Worm (Caenorhabditis elegans) whole organism, mixed stage, embryonic: Measurements from ENCODE around the gene T24D5.3.

Experiments used
- M03D4.4 ChIP-seq: sonication (generic microtip); optimal IDR thresholded peaks from 2 replicates; lab custom pipeline; 2017; ENCODE audit warnings: mild to moderate bottlenecking, missing genetic modification characterization, missing compliant biosample characterization
- bed-3 ChIP-seq: fragments of 200-800 bp; sonication (Bioruptor generic); optimal IDR thresholded peaks from 3 replicates; lab custom pipeline; 2018; ENCODE audit warnings: mild to moderate bottlenecking, missing genetic modification characterization, moderate library complexity, missing compliant biosample characterization
- blmp-1 ChIP-seq: fragments of 150-350 bp; optimal IDR thresholded peaks from 2 replicates; lab custom pipeline; 2014; ENCODE audit warnings: missing biosample characterization, missing genetic modification characterization
- ceh-39 ChIP-seq: fragments of 150-350 bp; optimal IDR thresholded peaks from 2 replicates; lab custom pipeline; 2014; ENCODE audit warnings: missing biosample characterization, missing genetic modification characterization
- ceh-43 ChIP-seq: fragments of 200-800 bp; sonication (Bioruptor generic); optimal IDR thresholded peaks from 2 replicates; lab custom pipeline; 2018; ENCODE audit warnings: mild to moderate bottlenecking, missing genetic modification characterization, moderate library complexity, missing compliant biosample characterization
- ceh-83 ChIP-seq: fragments of 200-800 bp; sonication (Bioruptor generic); optimal IDR thresholded peaks from 2 replicates; lab custom pipeline; 2018; ENCODE audit warnings: mild to moderate bottlenecking, missing genetic modification characterization, missing compliant biosample characterization
- ces-1 ChIP-seq: fragments of 150-350 bp; optimal IDR thresholded peaks from 2 replicates; lab custom pipeline; 2014; ENCODE audit warnings: missing biosample characterization, missing genetic modification reagents, missing genetic modification characterization
- cnd-1 ChIP-seq: fragments of 200-800 bp; sonication (Bioruptor generic); optimal IDR thresholded peaks from 2 replicates; lab custom pipeline; 2018; ENCODE audit warnings: mild to moderate bottlenecking, missing genetic modification characterization, missing compliant biosample characterization
- drap-1 ChIP-seq: fragments of 200-800 bp; sonication (Bioruptor generic); optimal IDR thresholded peaks from 3 replicates; lab custom pipeline; 2018; ENCODE audit warnings: mild to moderate bottlenecking, missing genetic modification characterization, missing compliant biosample characterization
- elt-3 ChIP-seq: fragments of 150-350 bp; optimal IDR thresholded peaks from 2 replicates; lab custom pipeline; 2014; ENCODE audit warnings: missing biosample characterization, missing genetic modification characterization
- flh-1 ChIP-seq: fragments of 200-800 bp; sonication (Bioruptor generic); optimal IDR thresholded peaks from 2 replicates; lab custom pipeline; 2018; ENCODE audit warnings: mild to moderate bottlenecking, missing genetic modification characterization, moderate library complexity, missing compliant biosample characterization
- ham-2 ChIP-seq: fragments of 200-800 bp; sonication (Bioruptor generic); optimal IDR thresholded peaks from 2 replicates; lab custom pipeline; 2018; ENCODE audit warnings: mild to moderate bottlenecking, missing genetic modification characterization, missing compliant biosample characterization
- hlh-1 ChIP-seq: fragments of 150-350 bp; optimal IDR thresholded peaks from 2 replicates; lab custom pipeline; 2014; ENCODE audit warnings: missing biosample characterization, missing genetic modification reagents, missing genetic modification characterization
- lin-13 ChIP-seq: fragments of 150-350 bp; optimal IDR thresholded peaks from 2 replicates; lab custom pipeline; 2014; ENCODE audit warnings: missing biosample characterization, missing genetic modification characterization
- lin-32 ChIP-seq: fragments of 200-800 bp; sonication (Bioruptor generic); optimal IDR thresholded peaks from 2 replicates; lab custom pipeline; 2018; ENCODE audit warnings: mild to moderate bottlenecking, missing genetic modification characterization, missing compliant biosample characterization
- lsy-2 ChIP-seq: fragments of 150-350 bp; optimal IDR thresholded peaks from 2 replicates; lab custom pipeline; 2014; ENCODE audit warnings: missing biosample characterization, missing genetic modification characterization
- mab-5 ChIP-seq: fragments of 150-350 bp; optimal IDR thresholded peaks from 2 replicates; lab custom pipeline; 2014; ENCODE audit warnings: missing biosample characterization, missing genetic modification characterization
- mep-1 ChIP-seq: fragments of 150-350 bp; optimal IDR thresholded peaks from 2 replicates; lab custom pipeline; 2017; ENCODE audit warnings: missing biosample characterization, missing genetic modification reagents, missing genetic modification characterization, inconsistent platforms
- mls-2 ChIP-seq: sonication (generic microtip); optimal IDR thresholded peaks from 2 replicates; lab custom pipeline; 2016; ENCODE audit warnings: mild to moderate bottlenecking, missing genetic modification characterization, moderate library complexity, missing compliant biosample characterization
- nhr-12 ChIP-seq: fragments of 150-350 bp; optimal IDR thresholded peaks from 2 replicates; lab custom pipeline; 2014; ENCODE audit warnings: missing biosample characterization, missing genetic modification characterization
- nhr-237 ChIP-seq: fragments of 150-350 bp; optimal IDR thresholded peaks from 2 replicates; lab custom pipeline; 2014; ENCODE audit warnings: missing biosample characterization, missing genetic modification characterization
- nhr-28 ChIP-seq: fragments of 150-350 bp; optimal IDR thresholded peaks from 2 replicates; lab custom pipeline; 2014; ENCODE audit warnings: missing biosample characterization, missing genetic modification characterization
- nhr-76 ChIP-seq: sonication (generic microtip); optimal IDR thresholded peaks from 2 replicates; lab custom pipeline; 2017; ENCODE audit warnings: missing biosample characterization, missing genetic modification characterization
- pha-4 ChIP-seq: fragments of 150-350 bp; optimal IDR thresholded peaks from 2 replicates; lab custom pipeline; 2018; ENCODE audit warnings: missing biosample characterization, missing genetic modification reagents, missing genetic modification characterization
- sem-2 ChIP-seq: fragments of 200-800 bp; sonication (Bioruptor generic); optimal IDR thresholded peaks from 2 replicates; lab custom pipeline; 2018; ENCODE audit warnings: mild to moderate bottlenecking, missing genetic modification characterization, missing compliant biosample characterization
- snpc-4 ChIP-seq: fragments of 150-350 bp; optimal IDR thresholded peaks from 2 replicates; lab custom pipeline; 2014; ENCODE audit warnings: missing biosample characterization, missing genetic modification characterization
- sptf-1 ChIP-seq: sonication (generic microtip); optimal IDR thresholded peaks from 2 replicates; lab custom pipeline; 2017; ENCODE audit warnings: mild to moderate bottlenecking, missing genetic modification characterization, moderate library complexity, missing compliant biosample characterization
- tbx-8 ChIP-seq: fragments of 200-800 bp; sonication (Bioruptor generic); optimal IDR thresholded peaks from 2 replicates; lab custom pipeline; 2018; ENCODE audit warnings: mild to moderate bottlenecking, missing genetic modification characterization, moderate library complexity, missing compliant biosample characterization
- unc-120 ChIP-seq: sonication (generic microtip); optimal IDR thresholded peaks from 2 replicates; lab custom pipeline; 2017; ENCODE audit warnings: missing genetic modification characterization, missing compliant biosample characterization; ENCODE audit not compliant: poor library complexity, severe bottlenecking
- unc-39 ChIP-seq: fragments of 150-350 bp; optimal IDR thresholded peaks from 2 replicates; lab custom pipeline; 2014; ENCODE audit warnings: missing biosample characterization, missing genetic modification characterization
- unc-62 ChIP-seq: fragments of 150-350 bp; optimal IDR thresholded peaks from 2 replicates; lab custom pipeline; 2014; ENCODE audit warnings: missing biosample characterization, missing genetic modification reagents, missing genetic modification characterization
- zip-8 ChIP-seq: fragments of 150-350 bp; optimal IDR thresholded peaks from 2 replicates; lab custom pipeline; 2014; ENCODE audit warnings: missing biosample characterization, missing genetic modification characterization
- ztf-11 ChIP-seq: fragments of 150-350 bp; optimal IDR thresholded peaks from 2 replicates; lab custom pipeline; 2014; ENCODE audit warnings: missing biosample characterization, missing genetic modification characterization

Gene T24D5.3

DNA sequence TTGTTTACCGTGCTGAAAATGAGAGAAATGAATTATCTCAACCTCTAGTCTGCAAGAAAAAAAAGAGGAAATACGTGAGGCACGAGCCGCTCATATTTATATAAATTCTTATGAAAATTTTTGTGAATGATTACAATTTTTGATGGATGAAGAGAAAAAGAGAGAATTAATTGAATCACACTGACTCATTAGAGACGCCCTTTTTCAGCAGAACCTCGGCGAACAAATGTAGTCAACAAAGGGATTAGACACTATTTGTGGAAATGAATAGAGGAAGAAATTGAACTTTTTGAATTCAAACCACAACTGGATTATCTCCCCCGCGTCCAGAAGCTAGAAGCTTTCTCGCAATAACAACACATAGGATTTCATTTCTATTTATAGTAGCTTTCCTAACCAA is 33.1 kb upstream of the T24D5.3 start:
- no peak for TF ChIP-seq ham-2 (GFP tag; lab: Kevin White, UChicago)
- TF ChIP-seq M03D4.4 (tag; lab: Kevin White, UChicago), result no peak
- TF ChIP-seq ztf-11, result no peak
- no peak for TF ChIP-seq unc-39 (tag; lab: Kevin White, UChicago)
- no peak for TF ChIP-seq nhr-76 (tag; lab: Kevin White, UChicago)
- no peak for TF ChIP-seq tbx-8 (GFP tag; lab: Kevin White, UChicago)
- no peak for TF ChIP-seq nhr-237 (tag; lab: Kevin White, UChicago)
- TF ChIP-seq ceh-39, result no peak
- TF ChIP-seq unc-120 (tag; lab: Kevin White, UChicago), result no peak
- TF ChIP-seq mab-5, result no peak
- no peak for TF ChIP-seq cnd-1 (tag; lab: Kevin White, UChicago)
- TF ChIP-seq zip-8 (tag; lab: Kevin White, UChicago), result no peak
- no peak for TF ChIP-seq sptf-1 (tag; lab: Kevin White, UChicago)

DNA sequence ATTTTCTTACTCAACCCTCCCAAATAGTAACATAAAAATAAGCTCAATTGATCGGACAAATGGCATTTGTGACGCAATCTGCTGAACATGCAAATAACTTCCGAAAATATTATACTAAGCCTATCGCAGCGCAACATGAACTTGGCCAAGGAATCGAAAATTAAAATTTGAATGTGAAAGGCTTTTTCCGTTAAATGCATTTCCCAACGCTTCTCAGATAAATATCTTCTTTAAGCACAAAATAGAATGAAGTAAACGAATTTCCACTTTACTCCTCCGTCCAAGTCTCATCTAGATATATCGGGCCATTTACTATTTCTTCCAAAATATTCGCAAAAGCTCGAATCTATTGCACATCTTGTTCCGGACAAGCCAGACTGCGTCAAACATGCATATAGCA is 30.8 kb upstream of the T24D5.3 start:
- no peak for TF ChIP-seq tbx-8 (GFP tag; lab: Kevin White, UChicago)
- TF ChIP-seq ces-1 (GFP tag; lab: Kevin White, UChicago), result peak; percentile 96
- TF ChIP-seq ceh-43, result no peak
- TF ChIP-seq ham-2 (GFP tag; lab: Kevin White, UChicago), result no peak
- TF ChIP-seq unc-120 (tag; lab: Kevin White, UChicago), result no peak

DNA sequence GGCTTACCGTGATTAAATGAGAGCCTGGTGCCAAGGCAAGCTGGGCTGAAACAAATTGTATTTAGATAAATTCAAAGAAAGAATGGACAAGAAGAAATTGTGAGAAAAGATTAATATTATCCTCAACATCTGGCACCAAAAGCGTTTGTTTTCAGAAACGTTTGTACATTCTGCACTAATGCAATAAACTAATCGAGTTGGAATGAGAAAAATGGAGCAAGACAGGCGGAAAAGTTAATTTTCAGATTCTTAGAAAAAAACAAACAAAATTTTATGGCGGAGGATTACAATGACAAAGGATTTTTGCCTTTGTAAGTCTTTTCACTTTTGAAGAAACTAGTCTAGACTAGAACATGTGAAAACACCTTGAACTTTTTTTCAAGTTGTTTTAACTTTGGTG is 28.2 kb upstream of the T24D5.3 start, which contains the start of gene npr-4:
TSS of gene npr-4 (minus strand) at position 52 of the 400 bp plus-strand sequence.
- TF ChIP-seq ztf-11, result no peak
- no peak for TF ChIP-seq ham-2 (GFP tag; lab: Kevin White, UChicago)
- no peak for TF ChIP-seq M03D4.4 (tag; lab: Kevin White, UChicago)
- TF ChIP-seq ceh-39, result no peak
- no peak for TF ChIP-seq mep-1

DNA sequence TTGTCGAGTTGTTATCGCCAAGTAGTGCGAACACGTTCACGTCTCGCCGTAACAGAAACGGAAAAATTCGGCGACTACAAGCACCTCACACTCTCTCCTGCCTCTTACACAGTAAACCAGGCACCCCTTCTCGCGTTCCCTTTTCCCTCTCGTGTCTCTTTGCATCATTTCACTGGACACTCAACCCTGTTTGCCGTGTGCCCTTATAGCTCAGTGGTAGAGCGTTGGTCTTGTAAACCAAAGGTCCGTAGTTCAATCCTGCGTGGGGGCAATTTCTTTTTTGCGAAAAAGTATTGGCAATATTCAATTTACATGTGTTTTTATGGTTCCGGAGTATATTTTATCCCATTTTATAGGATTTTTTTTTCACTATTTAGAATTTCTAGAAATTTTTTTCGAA is 16.3 kb upstream of the T24D5.3 start:
- no peak for TF ChIP-seq elt-3
- TF ChIP-seq unc-62, result peak; percentile 56
- TF ChIP-seq unc-120 (tag; lab: Kevin White, UChicago), result peak; percentile 93
- TF ChIP-seq nhr-12 (tag; lab: Kevin White, UChicago), result peak; percentile 8
- peak; percentile 86 for TF ChIP-seq bed-3 (GFP tag; lab: Kevin White, UChicago)
- no peak for TF ChIP-seq snpc-4 (tag; lab: Kevin White, UChicago)
- peak; percentile 85 for TF ChIP-seq lin-32
- peak; percentile 51 for TF ChIP-seq nhr-28 (tag; lab: Kevin White, UChicago)
- TF ChIP-seq sptf-1 (tag; lab: Kevin White, UChicago), result peak; percentile 97
- no peak for TF ChIP-seq unc-39 (tag; lab: Kevin White, UChicago)
- peak; percentile 76 for TF ChIP-seq flh-1 (GFP tag; lab: Kevin White, UChicago)
- TF ChIP-seq mep-1, result peak; percentile 69
- peak; percentile 69 for TF ChIP-seq pha-4 (tag; lab: Kevin White, UChicago)
- peak; percentile 5 for TF ChIP-seq nhr-237 (tag; lab: Kevin White, UChicago)
- TF ChIP-seq ces-1 (GFP tag; lab: Kevin White, UChicago), result peak; percentile 61
- TF ChIP-seq M03D4.4 (tag; lab: Kevin White, UChicago), result peak; percentile 94
- TF ChIP-seq lsy-2 (tag; lab: Kevin White, UChicago), result peak; percentile 31
- TF ChIP-seq ztf-11, result no peak
- peak; percentile 92 for TF ChIP-seq ceh-83 (GFP tag; lab: Kevin White, UChicago)
- TF ChIP-seq cnd-1 (tag; lab: Kevin White, UChicago), result peak; percentile 94
- TF ChIP-seq drap-1 (GFP tag; lab: Kevin White, UChicago), result peak; percentile 94
- no peak for TF ChIP-seq mab-5
- peak; percentile 34 for TF ChIP-seq hlh-1 (tag; lab: Kevin White, UChicago)
- TF ChIP-seq blmp-1 (tag; lab: Kevin White, UChicago), result no peak
- peak; percentile 95 for TF ChIP-seq mls-2 (tag; lab: Kevin White, UChicago)
- TF ChIP-seq ceh-43, result peak; percentile 87
- TF ChIP-seq lin-13 (tag; lab: Kevin White, UChicago), result peak; percentile 77
- TF ChIP-seq ham-2 (GFP tag; lab: Kevin White, UChicago), result peak; percentile 89
- TF ChIP-seq sem-2, result peak; percentile 85
- peak; percentile 76 for TF ChIP-seq tbx-8 (GFP tag; lab: Kevin White, UChicago)
- peak; percentile 9 for TF ChIP-seq ceh-39
